Fruit fly (Drosophila melanogaster): ENCODE data around the gene CG6041.
A peak's percentile ranks its signal among the peaks of the same experiment; 100 is the strongest.

The CG6041 gene

DNA sequence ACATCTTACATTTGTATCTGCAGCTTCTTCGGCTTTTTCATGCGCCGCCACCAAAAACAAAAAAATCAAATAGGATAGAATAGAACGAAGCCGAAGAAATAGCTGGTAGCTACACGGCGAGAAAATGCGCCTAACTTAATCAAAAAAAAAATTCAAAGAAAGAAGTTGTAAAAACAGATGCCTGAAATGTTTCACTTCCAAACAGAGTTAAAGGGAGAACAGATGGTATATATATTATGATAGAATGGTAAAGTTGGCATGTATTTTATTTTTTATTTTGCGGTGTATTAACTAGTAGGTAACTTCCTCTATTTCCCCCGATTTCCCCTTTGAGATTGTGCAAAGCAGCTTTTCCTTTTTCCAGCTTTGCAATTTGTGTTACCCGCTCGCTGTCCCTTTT lies 23.6 kb upstream of the CG6041 start (continued):
- peak; percentile 75 for TF ChIP-seq CG10631 (GFP tag; optimal IDR thresholded peaks at IDR 0.05)
- peak; percentile 76 for TF ChIP-seq Eip78C (GFP tag)
- peak; percentile 75; the same call in 2 of the 3 replicates for TF ChIP-seq CG6163 (GFP tag; IDR thresholded peaks at IDR 0.05)
- peak; percentile 56 for TF ChIP-seq CG6276 (GFP tag; optimal IDR thresholded peaks at IDR 0.05)
- peak; percentile 72 for TF ChIP-seq CG15336 (GFP tag; IDR thresholded peaks at IDR 0.05)

dm6 chrX:5925793-5926418 lies 22.1 kb upstream of the CG6041 start:
- TF ChIP-seq CG1621 (tag; optimal IDR thresholded peaks at IDR 0.05) (peak; percentile 82), Sox14 (GFP tag; optimal IDR thresholded peaks at IDR 0.05) (peak; percentile 67), Met (GFP tag; optimal IDR thresholded peaks at IDR 0.05) (peak; percentile 70), CG32006 (GFP tag; optimal IDR thresholded peaks at IDR 0.05) (peak; percentile 70), CG31627 (GFP tag; optimal IDR thresholded peaks at IDR 0.05) (no peak), CG11762 (GFP tag; optimal IDR thresholded peaks at IDR 0.05; ENCODE audit: insufficient read depth) (peak; percentile 60), CG34406 (GFP tag; optimal IDR thresholded peaks at IDR 0.05) (peak; percentile 52), fkh (GFP tag; optimal IDR thresholded peaks at IDR 0.05) (no peak), CG8119 (GFP tag; IDR thresholded peaks at IDR 0.05) (peak; percentile 85), CG3032 (tag; optimal IDR thresholded peaks at IDR 0.05) (peak; percentile 84), Hr39 (GFP tag; optimal IDR thresholded peaks at IDR 0.05) (peak; percentile 24), CG10631 (GFP tag; optimal IDR thresholded peaks at IDR 0.05) (peak; percentile 72), OdsH (GFP tag; optimal IDR thresholded peaks at IDR 0.05) (peak; percentile 52), topi (GFP tag; optimal IDR thresholded peaks at IDR 0.05) (peak; percentile 73), CG11902 (GFP tag; optimal IDR thresholded peaks at IDR 0.05) (peak; percentile 44), svp (GFP tag) (peak; percentile 68), Gug (GFP tag; IDR thresholded peaks at IDR 0.05) (peak; percentile 85), fd85E (GFP tag; optimal IDR thresholded peaks at IDR 0.05) (peak; percentile 14), Lpt (GFP tag; optimal IDR thresholded peaks at IDR 0.05) (peak; percentile 29), Ets21C (GFP tag; optimal IDR thresholded peaks at IDR 0.05) (no peak), CG8632 (GFP tag; optimal IDR thresholded peaks at IDR 0.05) (peak; percentile 49), Eip93F (GFP tag; optimal IDR thresholded peaks at IDR 0.05) (no peak), acj6 (GFP tag; optimal IDR thresholded peaks at IDR 0.05) (peak; percentile 59), Ets96B (tag; optimal IDR thresholded peaks at IDR 0.05) (peak; percentile 87), CG11294 (GFP tag; IDR thresholded peaks at IDR 0.05) (peak; percentile 70), salr (GFP tag; optimal IDR thresholded peaks at IDR 0.05) (peak; percentile 27 to 66), CG3919 (GFP tag; optimal IDR thresholded peaks at IDR 0.05) (peak; percentile 80), CG7368 (GFP tag; optimal IDR thresholded peaks at IDR 0.05) (peak; percentile 45), eg (GFP tag; IDR thresholded peaks at IDR 0.05) (peak; percentile 91), vri (GFP tag; optimal IDR thresholded peaks at IDR 0.05) (no peak), lz (GFP tag; optimal IDR thresholded peaks at IDR 0.05) (peak; percentile 55), Smox (GFP tag; optimal IDR thresholded peaks at IDR 0.05) (peak; percentile 33), CG16779 (tag; optimal IDR thresholded peaks at IDR 0.05) (peak; percentile 55), CG10669 (GFP tag; optimal IDR thresholded peaks at IDR 0.05) (peak; percentile 87), achi (GFP tag; optimal IDR thresholded peaks at IDR 0.05) (peak; percentile 66), CG15336 (GFP tag; IDR thresholded peaks at IDR 0.05) (peak; percentile 90), ss (GFP tag; optimal IDR thresholded peaks at IDR 0.05) (peak; percentile 72 to 74), spab (GFP tag; optimal IDR thresholded peaks at IDR 0.05) (peak; percentile 79), esn (GFP tag; optimal IDR thresholded peaks at IDR 0.05) (peak; percentile 14), dac (GFP tag; optimal IDR thresholded peaks at IDR 0.05) (peak; percentile 24), CG6276 (GFP tag; optimal IDR thresholded peaks at IDR 0.05) (peak; percentile 86), Hr38 (GFP tag; optimal IDR thresholded peaks at IDR 0.05) (no peak), fd59A (GFP tag; optimal IDR thresholded peaks at IDR 0.05) (peak; percentile 62), CG4318 (GFP tag; optimal IDR thresholded peaks at IDR 0.05) (peak; percentile 36), net (GFP tag; optimal IDR thresholded peaks at IDR 0.05) (peak; percentile 60), Sox102F (GFP tag; optimal IDR thresholded peaks at IDR 0.05) (peak; percentile 32), Sox15 (GFP tag; optimal IDR thresholded peaks at IDR 0.05) (peak; percentile 6)

Measured in whole organism, prepupa.